Worm (Caenorhabditis elegans) whole organism, L2 larva: ENCODE results near the gene F19B10.3.

ENCODE experiments used
- C34F6.9 ChIP-seq: fragments of 150-350 bp; optimal IDR thresholded peaks from 2 replicates; lab custom pipeline; 2014; ENCODE audit warnings: missing biosample characterization, missing genetic modification characterization
- F13H6.1 ChIP-seq: sonication (generic microtip); optimal IDR thresholded peaks from 2 replicates; lab custom pipeline; 2016; ENCODE audit warnings: missing genetic modification characterization, missing compliant biosample characterization
- R02D3.7 ChIP-seq: fragments of 150-350 bp; optimal IDR thresholded peaks from 2 replicates; lab custom pipeline; 2014; ENCODE audit warnings: missing biosample characterization, missing genetic modification characterization
- Y55F3AM.14 ChIP-seq: fragments of 200-800 bp; sonication (Bioruptor generic); optimal IDR thresholded peaks from 2 replicates; lab custom pipeline; 2018; ENCODE audit warnings: mild to moderate bottlenecking, missing genetic modification characterization, missing compliant biosample characterization
- alr-1 ChIP-seq: fragments of 150-350 bp; optimal IDR thresholded peaks from 2 replicates; lab custom pipeline; 2014; ENCODE audit warnings: missing biosample characterization, missing genetic modification characterization
- aly-2 ChIP-seq: fragments of 150-350 bp; optimal IDR thresholded peaks from 2 replicates; lab custom pipeline; 2014; ENCODE audit warnings: missing biosample characterization, missing genetic modification characterization
- blmp-1 ChIP-seq: sonication (generic microtip); optimal IDR thresholded peaks from 2 replicates; lab custom pipeline; 2017; ENCODE audit warnings: missing genetic modification characterization, mild to moderate bottlenecking, missing compliant biosample characterization, antibody characterized with exemption, moderate library complexity; ENCODE audit not compliant: insufficient read depth
- ceh-16 ChIP-seq: fragments of 150-350 bp; optimal IDR thresholded peaks from 2 replicates; lab custom pipeline; 2014; ENCODE audit warnings: missing biosample characterization, missing genetic modification characterization
- ceh-82 ChIP-seq: fragments of 150-350 bp; optimal IDR thresholded peaks from 2 replicates; lab custom pipeline; 2014; ENCODE audit warnings: missing biosample characterization, missing genetic modification characterization
- crh-2 ChIP-seq: sonication (generic microtip); optimal IDR thresholded peaks from 2 replicates; lab custom pipeline; 2017; ENCODE audit warnings: missing biosample characterization, missing genetic modification characterization
- dmd-4 ChIP-seq: sonication (generic microtip); optimal IDR thresholded peaks from 2 replicates; lab custom pipeline; 2017; ENCODE audit warnings: missing biosample characterization, missing genetic modification characterization
- egl-27 ChIP-seq: sonication (generic microtip); optimal IDR thresholded peaks from 3 replicates; lab custom pipeline; 2017; ENCODE audit warnings: missing biosample characterization, missing genetic modification reagents, missing genetic modification characterization
- fos-1 ChIP-seq: fragments of 150-350 bp; optimal IDR thresholded peaks from 2 replicates; lab custom pipeline; 2014; ENCODE audit warnings: missing biosample characterization, missing genetic modification characterization
- gmeb-1 ChIP-seq: fragments of 150-350 bp; optimal IDR thresholded peaks from 2 replicates; lab custom pipeline; 2014; ENCODE audit warnings: missing biosample characterization, missing genetic modification characterization
- lin-13 ChIP-seq: fragments of 150-350 bp; optimal IDR thresholded peaks from 2 replicates; lab custom pipeline; 2014; ENCODE audit warnings: missing biosample characterization, missing genetic modification reagents, missing genetic modification characterization
- lsy-2 ChIP-seq, 2 experiments: fragments of 150-350 bp in 1 of 2; sonication (generic microtip) in 1 of 2; optimal IDR thresholded peaks; 2 replicates each; lab custom pipeline; 2014 to 2017; ENCODE audit warnings: missing biosample characterization in 2 of 2, missing genetic modification characterization in 2 of 2
- mab-5 ChIP-seq: fragments of 150-350 bp; optimal IDR thresholded peaks from 2 replicates; lab custom pipeline; 2014; ENCODE audit warnings: missing biosample characterization, missing genetic modification characterization
- mbf-1 ChIP-seq: sonication (generic microtip); optimal IDR thresholded peaks from 2 replicates; lab custom pipeline; 2017; ENCODE audit warnings: missing biosample characterization, missing genetic modification characterization
- mdl-1 ChIP-seq, 2 experiments: fragments of 150-350 bp in 1 of 2; sonication (generic microtip) in 1 of 2; optimal IDR thresholded peaks; 2 replicates each; lab custom pipeline; 2017; ENCODE audit warnings: missing biosample characterization in 2 of 2, missing genetic modification characterization in 2 of 2
- nhr-10 ChIP-seq: sonication (generic microtip); optimal IDR thresholded peaks from 2 replicates; lab custom pipeline; 2017; ENCODE audit warnings: missing biosample characterization, missing genetic modification characterization
- nhr-11 ChIP-seq: fragments of 150-350 bp; optimal IDR thresholded peaks from 2 replicates; lab custom pipeline; 2014; ENCODE audit warnings: missing biosample characterization, missing genetic modification characterization
- nhr-129 ChIP-seq: fragments of 150-350 bp; optimal IDR thresholded peaks from 2 replicates; lab custom pipeline; 2014; ENCODE audit warnings: missing biosample characterization, missing genetic modification characterization
- nhr-21 ChIP-seq: fragments of 150-350 bp; optimal IDR thresholded peaks from 2 replicates; lab custom pipeline; 2014; ENCODE audit warnings: missing biosample characterization, missing genetic modification characterization
- nhr-23 ChIP-seq: fragments of 150-350 bp; optimal IDR thresholded peaks from 2 replicates; lab custom pipeline; 2014; ENCODE audit warnings: missing biosample characterization, missing genetic modification reagents, missing genetic modification characterization
- nhr-237 ChIP-seq: fragments of 150-350 bp; optimal IDR thresholded peaks from 2 replicates; lab custom pipeline; 2014; ENCODE audit warnings: missing biosample characterization, missing genetic modification characterization
- nhr-77 ChIP-seq: fragments of 150-350 bp; optimal IDR thresholded peaks from 2 replicates; lab custom pipeline; 2014; ENCODE audit warnings: missing biosample characterization, missing genetic modification characterization
- peb-1 ChIP-seq: fragments of 150-350 bp; optimal IDR thresholded peaks from 2 replicates; lab custom pipeline; 2014; ENCODE audit warnings: missing biosample characterization, missing genetic modification characterization
- skn-1 ChIP-seq: sonication (generic microtip); optimal IDR thresholded peaks from 2 replicates; lab custom pipeline; 2017; ENCODE audit warnings: missing biosample characterization, missing genetic modification characterization
- sma-3 ChIP-seq: sonication (generic microtip); optimal IDR thresholded peaks from 2 replicates; lab custom pipeline; 2016; ENCODE audit warnings: missing genetic modification reagents, missing genetic modification characterization, missing compliant biosample characterization
- snpc-4 ChIP-seq: fragments of 150-350 bp; optimal IDR thresholded peaks from 2 replicates; lab custom pipeline; 2014; ENCODE audit warnings: missing biosample characterization, missing genetic modification characterization
- unc-55 ChIP-seq: fragments of 150-350 bp; sonication (generic microtip); optimal IDR thresholded peaks from 3 replicates; lab custom pipeline; 2014; ENCODE audit warnings: missing biosample characterization, missing genetic modification reagents, missing genetic modification characterization

The F19B10.3 gene

ce11 chrII:3640197-3640596, 24.4 kb upstream of the F19B10.3 start, which contains the start of gene M151.10:
TSS of gene M151.10 (minus strand) at chrII:3640297.
- TF ChIP-seq mdl-1 (tag; optimal IDR thresholded peaks at IDR 0.05; lab: Kevin White, UChicago) (no peak), nhr-77 (tag; lab: Kevin White, UChicago) (no peak), aly-2 (tag; lab: Kevin White, UChicago) (no peak)

- TF ChIP-seq dmd-4 (tag; lab: Kevin White, UChicago) (no peak), mdl-1 (tag; optimal IDR thresholded peaks at IDR 0.05; lab: Kevin White, UChicago) (no peak), snpc-4 (tag; lab: Kevin White, UChicago) (no peak), ceh-82 (tag; lab: Kevin White, UChicago) (no peak), peb-1 (tag; lab: Kevin White, UChicago) (no peak), ceh-16 (tag; lab: Kevin White, UChicago) (no peak), mbf-1 (no peak), lsy-2 (tag; optimal IDR thresholded peaks at IDR 0.05; lab: Kevin White, UChicago) (no peak), gmeb-1 (no peak), nhr-23 (tag; lab: Kevin White, UChicago) (no peak), blmp-1 (tag; lab: Kevin White, UChicago) (no peak), nhr-11 (no peak), sma-3 (GFP tag; lab: Kevin White, UChicago) (no peak), aly-2 (tag; lab: Kevin White, UChicago) (no peak), fos-1 (tag; lab: Kevin White, UChicago) (no peak), nhr-10 (tag; lab: Kevin White, UChicago) (no peak)
- TF ChIP-seq, all 48 proteins: peak for 0
Measured at ce11 chrII:3641197-3641596, 23.4 kb upstream of the F19B10.3 start, which contains the start of gene M151.1. TSS of gene M151.1 (plus strand) at chrII:3641497.

- no peak for TF ChIP-seq skn-1
- TF ChIP-seq nhr-237 (tag; lab: Kevin White, UChicago), result no peak
- TF ChIP-seq mdl-1 (tag; optimal IDR thresholded peaks at IDR 0.05; lab: Kevin White, UChicago), result no peak
- no peak for TF ChIP-seq nhr-129 (tag; lab: Kevin White, UChicago)
- no peak for TF ChIP-seq egl-27
Measured at ce11 chrII:3647111-3647510, 17.5 kb upstream of the F19B10.3 start, which contains the start of gene fbxb-33. TSS of gene fbxb-33 (plus strand) at chrII:3647411.

- no peak for TF ChIP-seq egl-27
- no peak for TF ChIP-seq snpc-4 (tag; lab: Kevin White, UChicago)
- no peak for TF ChIP-seq nhr-129 (tag; lab: Kevin White, UChicago)
- no peak for TF ChIP-seq crh-2
- TF ChIP-seq alr-1 (tag; lab: Kevin White, UChicago), result no peak
- no peak for TF ChIP-seq mbf-1
- no peak for TF ChIP-seq nhr-11
- TF ChIP-seq F13H6.1 (tag; lab: Kevin White, UChicago), result no peak
- no peak for TF ChIP-seq peb-1 (tag; lab: Kevin White, UChicago)
- no peak for TF ChIP-seq blmp-1 (tag; lab: Kevin White, UChicago)
- no peak for TF ChIP-seq lin-13 (GFP tag; lab: Kevin White, UChicago)
- TF ChIP-seq Y55F3AM.14 (GFP tag; lab: Kevin White, UChicago), result no peak
- TF ChIP-seq fos-1 (tag; lab: Kevin White, UChicago), result no peak
- no peak for TF ChIP-seq sma-3 (GFP tag; lab: Kevin White, UChicago)
- TF ChIP-seq, all 48 proteins: peak for 0
Measured at ce11 chrII:3655378-3655777, 9.2 kb upstream of the F19B10.3 start, which contains the start of gene F19B10.5. TSS of gene F19B10.5 (plus strand) at chrII:3655678.

- no peak for TF ChIP-seq blmp-1 (tag; lab: Kevin White, UChicago)
- TF ChIP-seq mab-5, result no peak
- no peak for TF ChIP-seq nhr-11
Measured at ce11 chrII:3659776-3660175, 4.8 kb upstream of the F19B10.3 start, which contains the start of gene F19B10.4. TSS of gene F19B10.4 (plus strand) at chrII:3660076.

- TF ChIP-seq nhr-21 (tag; lab: Kevin White, UChicago), result no peak
- no peak for TF ChIP-seq ceh-16 (tag; lab: Kevin White, UChicago)
- no peak for TF ChIP-seq R02D3.7
- TF ChIP-seq unc-55 (GFP tag; lab: Kevin White, UChicago), result peak; percentile 53
- TF ChIP-seq gmeb-1, result peak; percentile 17
- peak; percentile 95 for TF ChIP-seq fos-1 (tag; lab: Kevin White, UChicago)
- peak; percentile 84 for TF ChIP-seq C34F6.9 (tag; lab: Kevin White, UChicago)
- TF ChIP-seq, all 48 proteins: peak for 4
Measured at ce11 chrII:3661932-3662331, 2.6 kb upstream of the F19B10.3 start, which contains the start of gene F19B10.13. TSS of gene F19B10.13 (plus strand) at chrII:3662274.
